Worm (Caenorhabditis elegans) whole organism, L2 larva: Measurements from ENCODE around the gene Y69E1A.4.

Source experiments
- ama-1 ChIP-seq: fragments of 150-350 bp; optimal IDR thresholded peaks from 2 replicates; lab custom pipeline; 2018; ENCODE audit warnings: inconsistent platforms
- blmp-1 ChIP-seq: sonication (generic microtip); optimal IDR thresholded peaks from 2 replicates; lab custom pipeline; 2017; ENCODE audit warnings: missing genetic modification characterization, mild to moderate bottlenecking, missing compliant biosample characterization, antibody characterized with exemption, moderate library complexity; ENCODE audit not compliant: insufficient read depth
- mbf-1 ChIP-seq: sonication (generic microtip); optimal IDR thresholded peaks from 2 replicates; lab custom pipeline; 2017; ENCODE audit warnings: missing biosample characterization, missing genetic modification characterization
- peb-1 ChIP-seq: fragments of 150-350 bp; optimal IDR thresholded peaks from 2 replicates; lab custom pipeline; 2014; ENCODE audit warnings: missing biosample characterization, missing genetic modification characterization
- unc-55 ChIP-seq: fragments of 150-350 bp; sonication (generic microtip); optimal IDR thresholded peaks from 3 replicates; lab custom pipeline; 2014; ENCODE audit warnings: missing biosample characterization, missing genetic modification reagents, missing genetic modification characterization

Y69E1A.4 gene

DNA sequence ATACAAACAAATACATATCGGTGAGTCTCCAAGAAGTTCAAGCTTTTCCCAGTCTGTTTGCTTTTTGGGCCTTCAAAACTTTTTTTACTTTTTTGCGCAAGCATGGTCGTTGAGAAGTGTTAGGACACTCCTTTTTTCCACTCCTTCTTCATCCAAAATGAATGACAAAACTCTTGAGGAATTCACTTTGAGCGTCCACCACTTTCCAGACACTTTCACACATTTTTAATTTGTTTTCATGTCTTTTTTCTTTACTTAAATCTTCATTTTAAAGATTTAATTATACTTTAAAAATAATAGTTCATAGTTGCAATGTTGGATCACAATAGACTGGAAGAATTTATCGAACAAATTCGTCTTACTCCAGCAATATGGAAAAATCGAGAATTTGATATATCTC is 49.2 kb downstream of the Y69E1A.4 start, which contains the start of gene F13H10.1:
TSS of gene F13H10.1 (plus strand) at position 301 of the 400 bp plus-strand sequence.
- TF ChIP-seq blmp-1 (tag; lab: Kevin White, UChicago): no peak
- no peak for TF ChIP-seq ama-1 (lab: Kevin White, UChicago)
- peak; percentile 12 for TF ChIP-seq unc-55
- TF ChIP-seq peb-1 (tag; lab: Kevin White, UChicago): no peak
- no peak for TF ChIP-seq mbf-1 (tag; lab: Kevin White, UChicago)
